In genomic region chr3L:907673-908323, dm6 we compare ENCODE assay signal across 4 fruit fly cellular contexts.
A peak's percentile ranks its signal among the peaks of the same experiment; 100 is the strongest.
TF ChIP-seq lines count a peak whose summit lies in the region.

No protein-coding gene starts in this region.

- no peak for TF ChIP-seq CTCF in whole organism, embryonic (GFP tag; optimal IDR thresholded peaks at IDR 0.05; lab: Kevin White, UChicago)

TF ChIP-seq in whole organism, embryonic, 481 proteins besides CTCF, POLR2A, EP300 and RAD21 (continues in another document):
- TF ChIP-seq CkIIα-i1 (GFP tag; IDR thresholded peaks at IDR 0.05; lab: Robert Waterston, UW) (no peak), CG30403 (GFP tag; optimal IDR thresholded peaks at IDR 0.05; lab: Kevin White, UChicago) (peak; percentile 38), az2 (GFP tag; optimal IDR thresholded peaks at IDR 0.05; lab: Kevin White, UChicago) (peak; percentile 50), gfzf (GFP tag; optimal IDR thresholded peaks at IDR 0.05; lab: Kevin White, UChicago) (no peak), CG18619 (GFP tag; optimal IDR thresholded peaks at IDR 0.05; lab: Kevin White, UChicago) (peak; percentile 2), bigmax (GFP tag; optimal IDR thresholded peaks at IDR 0.05; lab: Kevin White, UChicago) (no peak), jigr1 (GFP tag; IDR thresholded peaks at IDR 0.05; lab: Robert Waterston, UW) (no peak), CG8089 (GFP tag; optimal IDR thresholded peaks at IDR 0.05; lab: Kevin White, UChicago) (peak; percentile 1), nau (GFP tag; optimal IDR thresholded peaks at IDR 0.05; lab: Kevin White, UChicago) (no peak), MESR4 (GFP tag; optimal IDR thresholded peaks at IDR 0.05; lab: Kevin White, UChicago) (no peak), CG4820 (GFP tag; optimal IDR thresholded peaks at IDR 0.05; lab: Kevin White, UChicago) (peak; percentile 28), CG17186 (GFP tag; optimal IDR thresholded peaks at IDR 0.05; lab: Kevin White, UChicago) (no peak), Jarid2 (GFP tag; optimal IDR thresholded peaks at IDR 0.05; lab: Kevin White, UChicago) (no peak), Spps (tag; optimal IDR thresholded peaks at IDR 0.05; lab: Kevin White, UChicago) (peak; percentile 17), CG15601 (tag; optimal IDR thresholded peaks at IDR 0.05; lab: Kevin White, UChicago) (peak; percentile 76), CG13424 (tag; optimal IDR thresholded peaks at IDR 0.05; lab: Kevin White, UChicago) (peak; percentile 34), dysf (GFP tag; IDR thresholded peaks at IDR 0.05; lab: Robert Waterston, UW) (0 out of 3 replicates have a peak, but pooled peaks have one; percentile 19), Bgb (GFP tag; IDR thresholded peaks at IDR 0.05; lab: Robert Waterston, UW; ENCODE audit: partially characterized antibody) (no peak), NC2β (GFP tag; optimal IDR thresholded peaks at IDR 0.05; lab: Kevin White, UChicago) (peak; percentile 40), eve (GFP tag; optimal IDR thresholded peaks at IDR 0.05; lab: Kevin White, UChicago) (no peak), Ravus (GFP tag; IDR thresholded peaks at IDR 0.05; lab: Robert Waterston, UW) (no peak), chn (GFP tag; optimal IDR thresholded peaks at IDR 0.05; lab: Kevin White, UChicago) (no peak), lbe (GFP tag; optimal IDR thresholded peaks at IDR 0.05; lab: Kevin White, UChicago) (peak; percentile 9)

TF ChIP-seq in whole organism, prepupa, 60 proteins besides CTCF, POLR2A, EP300 and RAD21 (continues in another document):
- TF ChIP-seq Eip93F (GFP tag; optimal IDR thresholded peaks at IDR 0.05; lab: Kevin White, UChicago), result no peak
- peak; percentile 20 for TF ChIP-seq CG6808 (GFP tag; optimal IDR thresholded peaks at IDR 0.05; lab: Kevin White, UChicago)
- TF ChIP-seq CG10669 (GFP tag; optimal IDR thresholded peaks at IDR 0.05; lab: Kevin White, UChicago), result peak; percentile 54
- TF ChIP-seq CG15336 (GFP tag; IDR thresholded peaks at IDR 0.05; lab: Robert Waterston, UW), result no peak
- peak; percentile 2 for TF ChIP-seq dsx (GFP tag; optimal IDR thresholded peaks at IDR 0.05; lab: Kevin White, UChicago; ENCODE audit: poor library complexity, severe bottlenecking)
- TF ChIP-seq fkh (GFP tag; optimal IDR thresholded peaks at IDR 0.05; lab: Kevin White, UChicago), result no peak
- TF ChIP-seq spab (GFP tag; optimal IDR thresholded peaks at IDR 0.05; lab: Kevin White, UChicago), result peak; percentile 2
- no peak for TF ChIP-seq CG10631 (GFP tag; optimal IDR thresholded peaks at IDR 0.05; lab: Kevin White, UChicago)
- TF ChIP-seq cyc (GFP tag; optimal IDR thresholded peaks at IDR 0.05; lab: Kevin White, UChicago), result peak; percentile 59
- peak in 1 of 2 experiments; percentile 25 for TF ChIP-seq salr (GFP tag; optimal IDR thresholded peaks at IDR 0.05; lab: Kevin White, UChicago)
- TF ChIP-seq CG11294 (GFP tag; IDR thresholded peaks at IDR 0.05; lab: Robert Waterston, UW), result no peak
- peak; percentile 5 for TF ChIP-seq fd59A (GFP tag; optimal IDR thresholded peaks at IDR 0.05; lab: Kevin White, UChicago)
- TF ChIP-seq Met (GFP tag; optimal IDR thresholded peaks at IDR 0.05; lab: Kevin White, UChicago), result peak; percentile 62
- TF ChIP-seq net (GFP tag; optimal IDR thresholded peaks at IDR 0.05; lab: Kevin White, UChicago), result peak; percentile 9
- no peak for TF ChIP-seq Hr38 (GFP tag; optimal IDR thresholded peaks at IDR 0.05; lab: Kevin White, UChicago)
- TF ChIP-seq CG1621 (tag; optimal IDR thresholded peaks at IDR 0.05; lab: Kevin White, UChicago), result peak; percentile 8
- TF ChIP-seq CG31627 (GFP tag; optimal IDR thresholded peaks at IDR 0.05; lab: Kevin White, UChicago), result peak; percentile 52
- TF ChIP-seq Smox (GFP tag; optimal IDR thresholded peaks at IDR 0.05; lab: Kevin White, UChicago), result peak; percentile 53
- peak; percentile 41 for TF ChIP-seq pdm3 (GFP tag; optimal IDR thresholded peaks at IDR 0.05; lab: Kevin White, UChicago)
- TF ChIP-seq Sox15 (GFP tag; optimal IDR thresholded peaks at IDR 0.05; lab: Kevin White, UChicago), result no peak
- TF ChIP-seq Hr39 (GFP tag; optimal IDR thresholded peaks at IDR 0.05; lab: Kevin White, UChicago), result peak; percentile 62
- peak; percentile 20 for TF ChIP-seq Sox14 (GFP tag; optimal IDR thresholded peaks at IDR 0.05; lab: Kevin White, UChicago)
- peak; percentile 38 for TF ChIP-seq Ets96B (tag; optimal IDR thresholded peaks at IDR 0.05; lab: Kevin White, UChicago)

TF ChIP-seq in whole organism, pupa, 21 proteins besides CTCF, POLR2A, EP300 and RAD21:
- no peak for TF ChIP-seq rn (GFP tag; IDR thresholded peaks at IDR 0.05; lab: Robert Waterston, UW)
- TF ChIP-seq CG10348 (GFP tag; IDR thresholded peaks at IDR 0.05; lab: Robert Waterston, UW), result no peak
- TF ChIP-seq Pif1A (GFP tag; optimal IDR thresholded peaks at IDR 0.05; lab: Kevin White, UChicago), result peak; percentile 21
- peak; percentile 61 for TF ChIP-seq CG8159 (tag; optimal IDR thresholded peaks at IDR 0.05; lab: Kevin White, UChicago)
- TF ChIP-seq CG17806 (tag; optimal IDR thresholded peaks at IDR 0.05; lab: Kevin White, UChicago), result peak; percentile 22
- TF ChIP-seq CG12605 (GFP tag; IDR thresholded peaks at IDR 0.05; lab: Robert Waterston, UW), result no peak
- no peak for TF ChIP-seq CG13204 (GFP tag; optimal IDR thresholded peaks at IDR 0.05; lab: Kevin White, UChicago)
- TF ChIP-seq Pif1B (GFP tag; optimal IDR thresholded peaks at IDR 0.05; lab: Kevin White, UChicago), result no peak
- peak; percentile 12 for TF ChIP-seq CG34367 (tag; optimal IDR thresholded peaks at IDR 0.05; lab: Kevin White, UChicago)
- peak; percentile 45 for TF ChIP-seq CG15710 (tag; optimal IDR thresholded peaks at IDR 0.05; lab: Kevin White, UChicago)
- no peak for TF ChIP-seq CG4496 (GFP tag; IDR thresholded peaks at IDR 0.05; lab: Robert Waterston, UW)
- 0 out of 3 replicates have a peak, but pooled peaks have one; percentile 20 for TF ChIP-seq fd96Ca (GFP tag; IDR thresholded peaks at IDR 0.05; lab: Robert Waterston, UW)
- TF ChIP-seq CG8301 (tag; optimal IDR thresholded peaks at IDR 0.05; lab: Kevin White, UChicago), result no peak
- peak; percentile 35 for TF ChIP-seq Snoo (tag; optimal IDR thresholded peaks at IDR 0.05; lab: Kevin White, UChicago)
- no peak for TF ChIP-seq CG32121 (GFP tag; IDR thresholded peaks at IDR 0.05; lab: Robert Waterston, UW)
- TF ChIP-seq CG9948 (tag; optimal IDR thresholded peaks at IDR 0.05; lab: Kevin White, UChicago), result peak; percentile 34
- TF ChIP-seq CG14655 (GFP tag; optimal IDR thresholded peaks at IDR 0.05; lab: Kevin White, UChicago), result peak; percentile 6

TF ChIP-seq in whole organism, wandering third instar larva, 38 proteins besides CTCF, POLR2A, EP300 and RAD21:
- TF ChIP-seq CG9705 (GFP tag; optimal IDR thresholded peaks at IDR 0.05; lab: Kevin White, UChicago), result no peak
- no peak for TF ChIP-seq dsf (GFP tag; optimal IDR thresholded peaks at IDR 0.05; lab: Kevin White, UChicago; ENCODE audit: borderline replicate concordance)
- peak; percentile 64 for TF ChIP-seq HLH106 (tag; optimal IDR thresholded peaks at IDR 0.05; lab: Kevin White, UChicago)
- TF ChIP-seq CG32264 (GFP tag; optimal IDR thresholded peaks at IDR 0.05; lab: Kevin White, UChicago), result peak; percentile 22
- no peak for TF ChIP-seq Dif (GFP tag; optimal IDR thresholded peaks at IDR 0.05; lab: Kevin White, UChicago; ENCODE audit: partially characterized antibody)
- TF ChIP-seq Sp1 (GFP tag; optimal IDR thresholded peaks at IDR 0.05; lab: Kevin White, UChicago), result peak; percentile 59
- peak; percentile 39 for TF ChIP-seq woc (GFP tag; optimal IDR thresholded peaks at IDR 0.05; lab: Kevin White, UChicago)
- no peak for TF ChIP-seq sage (GFP tag; optimal IDR thresholded peaks at IDR 0.05; lab: Kevin White, UChicago)
- peak; percentile 59 for TF ChIP-seq br (GFP tag; optimal IDR thresholded peaks at IDR 0.05; lab: Kevin White, UChicago)
- TF ChIP-seq foxo (GFP tag; optimal IDR thresholded peaks at IDR 0.05; lab: Kevin White, UChicago), result peak in 1 of 2 experiments; percentile 68
- TF ChIP-seq psq (GFP tag; optimal IDR thresholded peaks at IDR 0.05; lab: Kevin White, UChicago), result peak; percentile 25
- TF ChIP-seq CrebA (GFP tag; optimal IDR thresholded peaks at IDR 0.05; lab: Kevin White, UChicago; ENCODE audit: borderline replicate concordance), result no peak
- peak; percentile 70 for TF ChIP-seq rgr (GFP tag; optimal IDR thresholded peaks at IDR 0.05; lab: Kevin White, UChicago)
- peak; percentile 77 for TF ChIP-seq fru (GFP tag; optimal IDR thresholded peaks at IDR 0.05; lab: Kevin White, UChicago)
- TF ChIP-seq Hnf4 (GFP tag; optimal IDR thresholded peaks at IDR 0.05; lab: Kevin White, UChicago), result peak; percentile 60
- TF ChIP-seq dmrt93B (GFP tag; optimal IDR thresholded peaks at IDR 0.05; lab: Kevin White, UChicago), result peak; percentile 40
- no peak for TF ChIP-seq Hr83 (GFP tag; optimal IDR thresholded peaks at IDR 0.05; lab: Kevin White, UChicago; ENCODE audit: poor library complexity, severe bottlenecking)
- TF ChIP-seq Rel (GFP tag; optimal IDR thresholded peaks at IDR 0.05; lab: Kevin White, UChicago), result no peak
- peak; percentile 11 for TF ChIP-seq Rel (tag; optimal IDR thresholded peaks at IDR 0.05; lab: Kevin White, UChicago)
- no peak for TF ChIP-seq Abd-B (GFP tag; optimal IDR thresholded peaks at IDR 0.05; lab: Kevin White, UChicago)
- TF ChIP-seq Vsx2 (GFP tag; optimal IDR thresholded peaks at IDR 0.05; lab: Kevin White, UChicago; ENCODE audit: partially characterized antibody), result no peak
- TF ChIP-seq ey (GFP tag; optimal IDR thresholded peaks at IDR 0.05; lab: Kevin White, UChicago), result peak; percentile 75
- peak; percentile 31 for TF ChIP-seq tai (GFP tag; optimal IDR thresholded peaks at IDR 0.05; lab: Kevin White, UChicago)
- TF ChIP-seq h (GFP tag; optimal IDR thresholded peaks at IDR 0.05; lab: Kevin White, UChicago), result peak; percentile 73
- peak; percentile 45 for TF ChIP-seq OdsH (GFP tag; optimal IDR thresholded peaks at IDR 0.05; lab: Kevin White, UChicago)
TF ChIP-seq in whole organism, wandering third instar larva: peak in this region for 16.

Comparison
In these comparisons a context has a peak if more than half of its experiments do, and no peak if none do; other contexts are left out.
1. Of the 7 proteins assayed by ChIP-seq in both whole organism, embryonic and whole organism, prepupa: peak only in whole organism, embryonic: Blimp-1; only in whole organism, prepupa: CG16779 and Hr39; in both: Sox102F; in neither: 3.